Fruit fly (Drosophila melanogaster) whole organism, wandering third instar larva: Measurements from ENCODE around the gene Mdh2.

ENCODE experiments used
- Abd-B ChIP-seq: fragments of >200 bp; optimal IDR thresholded peaks from 2 replicates; lab custom pipeline; 2017; ENCODE audit warnings: missing biosample characterization, missing genetic modification characterization
- CG9705 ChIP-seq: fragments of 200-800 bp; sonication (Bioruptor generic); optimal IDR thresholded peaks from 2 replicates; lab custom pipeline; 2018; ENCODE audit warnings: missing biosample characterization, mild to moderate bottlenecking, missing genetic modification characterization
- Dfd ChIP-seq: fragments of >200 bp; optimal IDR thresholded peaks from 2 replicates; lab custom pipeline; 2017; ENCODE audit warnings: missing biosample characterization, missing genetic modification characterization
- Dif ChIP-seq: fragments of 200-275, 200-300 bp; sonication (Bioruptor generic); optimal IDR thresholded peaks from 2 replicates; lab custom pipeline; 2018; ENCODE audit warnings: missing biosample characterization, missing genetic modification characterization; ENCODE audit not compliant: partially characterized antibody
- HLH106 ChIP-seq: fragments of 200-800 bp; optimal IDR thresholded peaks from 3 replicates; lab custom pipeline; 2019; ENCODE audit warnings: missing biosample characterization, mild to moderate bottlenecking, missing genetic modification characterization, moderate library complexity
- Hr78 ChIP-seq: fragments of >200 bp; optimal IDR thresholded peaks from 2 replicates; lab custom pipeline; 2017; ENCODE audit warnings: missing biosample characterization, missing genetic modification characterization
- Hr83 ChIP-seq: fragments of 200-300 bp; sonication (Bioruptor generic); optimal IDR thresholded peaks from 2 replicates; lab custom pipeline; 2016; ENCODE audit warnings: missing biosample characterization, mild to moderate bottlenecking, missing genetic modification characterization, moderate library complexity; ENCODE audit not compliant: poor library complexity, severe bottlenecking
- Jra ChIP-seq: sonication (Bioruptor generic); optimal IDR thresholded peaks from 2 replicates; lab custom pipeline; 2016; ENCODE audit warnings: missing biosample characterization, missing genetic modification characterization
- Mio ChIP-seq: sonication (Bioruptor generic); optimal IDR thresholded peaks from 2 replicates; lab custom pipeline; 2016; ENCODE audit warnings: missing biosample characterization, missing genetic modification characterization
- Myc ChIP-seq: fragments of >200 bp; optimal IDR thresholded peaks from 2 replicates; lab custom pipeline; 2017
- N ChIP-seq: fragments of >200 bp; optimal IDR thresholded peaks from 2 replicates; lab custom pipeline; 2018; ENCODE audit warnings: missing biosample characterization, missing external identifiers, missing genetic modification characterization
- OdsH ChIP-seq: fragments of 200-800 bp; sonication (Bioruptor generic); optimal IDR thresholded peaks from 2 replicates; lab custom pipeline; 2016; ENCODE audit warnings: missing biosample characterization, mild to moderate bottlenecking, missing genetic modification characterization
- Rel ChIP-seq, 2 experiments: fragments of 200-800 bp; sonication (Bioruptor generic) in 1 of 2; optimal IDR thresholded peaks; 2 replicates in 1 of 2; 3 replicates in 1 of 2; lab custom pipeline; 2016 to 2019; ENCODE audit warnings: mild to moderate bottlenecking in 2 of 2, missing biosample characterization in 2 of 2, missing genetic modification characterization in 2 of 2, moderate library complexity in 1 of 2
- Sp1 ChIP-seq: fragments of 200-800 bp; sonication (Bioruptor generic); optimal IDR thresholded peaks from 3 replicates; lab custom pipeline; 2019; ENCODE audit warnings: missing biosample characterization, mild to moderate bottlenecking, missing genetic modification characterization, moderate library complexity
- Vsx2 ChIP-seq: fragments of 200-300, 225-300 bp; sonication (Bioruptor generic); optimal IDR thresholded peaks from 2 replicates; lab custom pipeline; 2018; ENCODE audit warnings: missing biosample characterization, missing genetic modification characterization; ENCODE audit not compliant: partially characterized antibody
- br ChIP-seq: fragments of 200-800 bp; sonication (Bioruptor generic); optimal IDR thresholded peaks from 2 replicates; lab custom pipeline; 2016; ENCODE audit warnings: missing biosample characterization, missing genetic modification characterization
- dl ChIP-seq, 2 experiments: fragments of 175-275, 200-275 bp in 1 of 2; fragments of 200-275 bp in 1 of 2; sonication (Bioruptor generic); optimal IDR thresholded peaks; lab custom pipeline; 2018; ENCODE audit warnings: mild to moderate bottlenecking in 2 of 2, missing biosample characterization in 2 of 2, missing genetic modification characterization in 2 of 2, moderate library complexity in 2 of 2; ENCODE audit not compliant: partially characterized antibody in 2 of 2, insufficient read depth in 1 of 2
- dmrt93B ChIP-seq: fragments of 200-800 bp; sonication (Bioruptor generic); optimal IDR thresholded peaks from 2 replicates; lab custom pipeline; 2018; ENCODE audit warnings: missing biosample characterization, mild to moderate bottlenecking, missing genetic modification characterization
- dsf ChIP-seq: sonication (Bioruptor generic); optimal IDR thresholded peaks from 2 replicates; lab custom pipeline; 2016; ENCODE audit warnings: missing biosample characterization, missing genetic modification characterization, borderline replicate concordance
- ey ChIP-seq: fragments of 200-800 bp; sonication (Bioruptor generic); optimal IDR thresholded peaks from 2 replicates; lab custom pipeline; 2016; ENCODE audit warnings: missing biosample characterization, missing genetic modification characterization
- foxo ChIP-seq, 2 experiments: fragments of 200-800 bp; sonication (Bioruptor generic); optimal IDR thresholded peaks; 2 replicates in 1 of 2; 3 replicates in 1 of 2; lab custom pipeline; 2016 to 2017; ENCODE audit warnings: missing biosample characterization in 2 of 2, missing genetic modification characterization in 2 of 2
- fru ChIP-seq: fragments of 200-800 bp; sonication (Bioruptor generic); optimal IDR thresholded peaks from 3 replicates; lab custom pipeline; 2016; ENCODE audit warnings: missing biosample characterization, mild to moderate bottlenecking, missing genetic modification characterization
- h ChIP-seq: fragments of 200-800 bp; sonication (Bioruptor generic); optimal IDR thresholded peaks from 3 replicates; lab custom pipeline; 2016; ENCODE audit warnings: missing biosample characterization, mild to moderate bottlenecking, missing genetic modification characterization
- jim ChIP-seq: fragments of 175-275, 200-325 bp; sonication (Bioruptor generic); optimal IDR thresholded peaks from 2 replicates; lab custom pipeline; 2016; ENCODE audit warnings: missing biosample characterization, mild to moderate bottlenecking, missing genetic modification characterization
- lola ChIP-seq: fragments of >200 bp; optimal IDR thresholded peaks from 2 replicates; lab custom pipeline; 2017; ENCODE audit warnings: missing biosample characterization, missing genetic modification characterization
- pan ChIP-seq: fragments of >200 bp; optimal IDR thresholded peaks from 2 replicates; lab custom pipeline; 2017
- rgr ChIP-seq: fragments of 200-800 bp; sonication (Bioruptor generic); optimal IDR thresholded peaks from 3 replicates; lab custom pipeline; 2016; ENCODE audit warnings: missing biosample characterization, mild to moderate bottlenecking, missing genetic modification characterization
- sage ChIP-seq: fragments of 200-800 bp; sonication (Bioruptor generic); optimal IDR thresholded peaks from 2 replicates; lab custom pipeline; 2016; ENCODE audit warnings: missing biosample characterization, mild to moderate bottlenecking, missing genetic modification characterization
- sv ChIP-seq: fragments of 200-800 bp; sonication (Bioruptor generic); optimal IDR thresholded peaks from 3 replicates; lab custom pipeline; 2016; ENCODE audit warnings: missing biosample characterization, missing genetic modification characterization
- tai ChIP-seq: sonication (Bioruptor generic); optimal IDR thresholded peaks from 2 replicates; lab custom pipeline; 2016; ENCODE audit warnings: missing biosample characterization, missing genetic modification characterization
- usp ChIP-seq: fragments of >200 bp; optimal IDR thresholded peaks from 2 replicates; lab custom pipeline; 2017; ENCODE audit warnings: missing biosample characterization, missing genetic modification characterization
- woc ChIP-seq: sonication (Bioruptor generic); optimal IDR thresholded peaks from 2 replicates; lab custom pipeline; 2016; ENCODE audit warnings: missing biosample characterization, mild to moderate bottlenecking, missing genetic modification characterization

The Mdh2 gene

DNA sequence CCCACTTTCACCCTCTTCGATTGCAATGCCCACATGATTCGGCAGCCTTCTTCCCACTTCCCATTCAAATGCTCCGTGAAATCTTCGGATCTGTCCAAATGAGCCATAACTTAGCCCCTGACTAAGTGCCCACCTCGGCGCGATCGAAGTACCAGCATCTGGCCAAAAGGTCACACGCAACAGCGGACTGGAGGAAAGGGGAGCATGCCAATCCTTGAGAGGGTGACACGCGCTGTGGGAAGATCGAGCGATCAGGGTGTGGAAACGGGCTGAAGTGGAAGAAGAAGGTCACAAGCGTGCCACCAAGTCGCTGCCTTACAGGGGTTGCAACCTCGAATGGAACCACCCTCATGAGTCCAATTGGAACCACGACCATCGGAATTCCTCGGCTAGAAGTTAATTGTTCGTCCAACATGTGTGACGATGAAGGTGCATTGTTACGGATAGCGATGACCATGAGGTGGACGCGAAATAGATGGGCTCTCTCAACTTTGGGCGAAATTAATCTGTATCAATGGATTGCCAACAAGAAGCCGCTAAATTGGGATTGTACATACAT lies 8.6 kb downstream of the Mdh2 start:
- TF ChIP-seq CG9705 (GFP tag; lab: Kevin White, UChicago), result no peak
- no peak for TF ChIP-seq sage (GFP tag; lab: Kevin White, UChicago)
- no peak for TF ChIP-seq Rel (GFP tag; optimal IDR thresholded peaks at IDR 0.05; lab: Kevin White, UChicago)
- TF ChIP-seq Rel (tag; optimal IDR thresholded peaks at IDR 0.05; lab: Kevin White, UChicago), result no peak
- TF ChIP-seq fru (GFP tag; lab: Kevin White, UChicago), result no peak
- no peak for TF ChIP-seq pan (lab: Kevin White, UChicago)
- no peak for TF ChIP-seq Abd-B
- TF ChIP-seq Jra (GFP tag; lab: Kevin White, UChicago), result no peak
- no peak for TF ChIP-seq dsf
- TF ChIP-seq Vsx2 (GFP tag; lab: Kevin White, UChicago), result no peak
- no peak for TF ChIP-seq Hr83
- no peak for TF ChIP-seq sv
- TF ChIP-seq Sp1, result no peak
- TF ChIP-seq dmrt93B, result no peak
- TF ChIP-seq ey (GFP tag; lab: Kevin White, UChicago), result no peak
- TF ChIP-seq lola, result no peak
- TF ChIP-seq HLH106 (tag; lab: Kevin White, UChicago), result no peak

dm6 chr3R:18235879-18236278 lies 9.7 kb downstream of the Mdh2 start, which contains the start of gene repo:
TSS of gene repo (plus strand) at chr3R:18236192.
- TF ChIP-seq Rel (GFP tag; optimal IDR thresholded peaks at IDR 0.05; lab: Kevin White, UChicago) (no peak), Rel (tag; optimal IDR thresholded peaks at IDR 0.05; lab: Kevin White, UChicago) (no peak), CG9705 (GFP tag; lab: Kevin White, UChicago) (no peak), jim (GFP tag; lab: Kevin White, UChicago) (no peak), Hr78 (GFP tag; lab: Kevin White, UChicago) (no peak), dsf (no peak), woc (no peak), N (GFP tag; lab: Kevin White, UChicago) (no peak), sage (GFP tag; lab: Kevin White, UChicago) (no peak), Dif (GFP tag; lab: Kevin White, UChicago) (no peak), Dfd (GFP tag; lab: Kevin White, UChicago) (no peak), pan (lab: Kevin White, UChicago) (no peak), br (GFP tag; lab: Kevin White, UChicago) (no peak), OdsH (no peak), dl (GFP tag; optimal IDR thresholded peaks at IDR 0.05; lab: Kevin White, UChicago; ENCODE audit: insufficient read depth in 1 of 2, partially characterized antibody in 2 of 2) (no peak), Myc (lab: Kevin White, UChicago) (no peak), Vsx2 (GFP tag; lab: Kevin White, UChicago) (no peak), Hr83 (no peak), Abd-B (no peak)

DNA sequence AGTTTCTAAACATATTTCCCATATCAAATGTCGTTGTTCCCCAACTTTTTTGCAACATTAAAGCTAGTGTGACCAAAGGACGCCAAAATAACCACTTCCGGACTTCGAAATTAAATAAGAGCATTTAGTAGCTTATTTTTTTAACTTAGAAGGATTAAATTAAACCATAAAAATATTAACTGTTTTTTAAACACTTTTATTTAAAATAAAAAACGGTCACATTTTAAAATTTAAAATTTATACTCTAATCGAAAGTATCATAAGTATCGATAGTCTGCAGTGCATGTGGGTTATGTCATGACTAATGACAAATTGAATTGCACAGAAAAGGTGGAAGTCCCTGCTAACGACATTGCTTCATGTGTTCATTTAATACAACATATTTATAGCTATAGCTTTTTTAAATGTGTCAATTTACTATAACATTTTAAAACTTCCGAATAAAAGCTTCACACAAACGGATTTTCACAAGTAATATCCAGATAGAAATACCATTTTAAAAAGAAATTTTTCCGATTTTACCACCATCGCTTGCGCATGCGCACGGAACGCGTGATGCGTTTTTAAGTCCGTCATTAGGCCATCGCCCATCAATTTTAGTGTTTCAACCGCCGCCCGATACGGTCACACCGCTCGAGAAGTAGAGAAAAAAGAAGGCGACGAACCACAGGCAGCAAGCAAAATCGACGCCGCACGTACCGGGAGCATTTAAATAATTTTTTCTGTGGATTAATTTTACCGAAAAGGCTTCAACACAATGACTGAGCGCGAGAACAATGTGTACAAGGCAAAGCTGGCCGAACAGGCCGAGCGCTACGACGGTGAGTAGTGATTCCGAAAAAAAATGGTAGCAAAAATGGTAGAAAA lies 16.1 kb downstream of the Mdh2 start, which contains the start of the genes CG7156 and 14-3-3epsilon:
Gene CG7156 (minus strand): TSS at position 71 of the 867 bp plus-strand sequence.
Gene 14-3-3epsilon (plus strand): TSS at position 443 of the 867 bp plus-strand sequence.
- peak; percentile 37 for TF ChIP-seq OdsH
- TF ChIP-seq h (GFP tag; lab: Kevin White, UChicago), result peak; percentile 29
- TF ChIP-seq tai (GFP tag; lab: Kevin White, UChicago), result no peak
- TF ChIP-seq dmrt93B, result peak; percentile 17
- TF ChIP-seq fru (GFP tag; lab: Kevin White, UChicago), result peak; percentile 28
- peak; percentile 39 for TF ChIP-seq Jra (GFP tag; lab: Kevin White, UChicago)
- peak; percentile 42 for TF ChIP-seq Sp1
- no peak for TF ChIP-seq usp (GFP tag; lab: Kevin White, UChicago)
- peak; percentile 70 for TF ChIP-seq Myc (lab: Kevin White, UChicago)
- TF ChIP-seq sage (GFP tag; lab: Kevin White, UChicago), result no peak
- TF ChIP-seq Mio (GFP tag; lab: Kevin White, UChicago), result no peak
- TF ChIP-seq HLH106 (tag; lab: Kevin White, UChicago), result peak; percentile 25
- no peak for TF ChIP-seq Hr78 (GFP tag; lab: Kevin White, UChicago)
- TF ChIP-seq ey (GFP tag; lab: Kevin White, UChicago), result peak; percentile 21
- TF ChIP-seq dl (GFP tag; optimal IDR thresholded peaks at IDR 0.05; lab: Kevin White, UChicago; ENCODE audit: insufficient read depth in 1 of 2, partially characterized antibody in 2 of 2), result no peak
- peak; percentile 22 for TF ChIP-seq Hr83
- TF ChIP-seq foxo (GFP tag; optimal IDR thresholded peaks at IDR 0.05; lab: Kevin White, UChicago), result peak in 1 of 2 experiments; percentile 46
- TF ChIP-seq woc, result peak; percentile 2
- no peak for TF ChIP-seq Rel (GFP tag; optimal IDR thresholded peaks at IDR 0.05; lab: Kevin White, UChicago)
- TF ChIP-seq Rel (tag; optimal IDR thresholded peaks at IDR 0.05; lab: Kevin White, UChicago), result peak; percentile 94
- TF ChIP-seq sv, result peak; percentile 30
- TF ChIP-seq rgr (GFP tag; lab: Kevin White, UChicago), result peak; percentile 5
- peak; percentile 71 for TF ChIP-seq Dif (GFP tag; lab: Kevin White, UChicago)
- peak; percentile 87 for TF ChIP-seq Vsx2 (GFP tag; lab: Kevin White, UChicago)
- TF ChIP-seq jim (GFP tag; lab: Kevin White, UChicago), result peak; percentile 64
